Worm (Caenorhabditis elegans) whole organism, L3 larva: ENCODE results near the gene algn-1.

Experiments
- R02D3.7 ChIP-seq: fragments of 150-350 bp; optimal IDR thresholded peaks from 2 replicates; lab custom pipeline; 2014; ENCODE audit warnings: missing biosample characterization, missing genetic modification characterization
- aly-2 ChIP-seq: fragments of 150-350 bp; optimal IDR thresholded peaks from 2 replicates; lab custom pipeline; 2014; ENCODE audit warnings: missing biosample characterization, missing genetic modification characterization
- ama-1 ChIP-seq: fragments of 150-350 bp; optimal IDR thresholded peaks from 2 replicates; lab custom pipeline; 2018
- ceh-16 ChIP-seq: sonication (generic microtip); optimal IDR thresholded peaks from 2 replicates; lab custom pipeline; 2017; ENCODE audit warnings: missing biosample characterization, missing genetic modification characterization
- ceh-82 ChIP-seq: fragments of 150-350 bp; optimal IDR thresholded peaks from 2 replicates; lab custom pipeline; 2014; ENCODE audit warnings: missing biosample characterization, missing genetic modification characterization
- ceh-9 ChIP-seq: sonication (generic microtip); optimal IDR thresholded peaks from 2 replicates; lab custom pipeline; 2018; ENCODE audit warnings: missing biosample characterization, missing genetic modification characterization
- egl-5 ChIP-seq: fragments of 150-350 bp; optimal IDR thresholded peaks from 2 replicates; lab custom pipeline; 2017; ENCODE audit warnings: missing biosample characterization, missing genetic modification reagents, missing genetic modification characterization, inconsistent platforms
- elt-2 ChIP-seq: sonication (generic microtip); optimal IDR thresholded peaks from 2 replicates; lab custom pipeline; 2016; ENCODE audit warnings: missing genetic modification reagents, mild to moderate bottlenecking, missing genetic modification characterization, missing compliant biosample characterization
- eor-1 ChIP-seq, 2 experiments: fragments of 150-350 bp; optimal IDR thresholded peaks; 2 replicates each; lab custom pipeline; 2014 to 2018; ENCODE audit warnings: missing biosample characterization in 2 of 2, missing genetic modification characterization in 2 of 2
- fkh-2 ChIP-seq: fragments of 150-350 bp; optimal IDR thresholded peaks from 2 replicates; lab custom pipeline; 2014; ENCODE audit warnings: missing biosample characterization, missing genetic modification reagents, missing genetic modification characterization
- hmg-11 ChIP-seq: sonication (generic microtip); optimal IDR thresholded peaks from 2 replicates; lab custom pipeline; 2016; ENCODE audit warnings: missing genetic modification characterization, missing compliant biosample characterization
- lin-15B ChIP-seq: fragments of 150-350 bp; optimal IDR thresholded peaks from 2 replicates; lab custom pipeline; 2014; ENCODE audit warnings: missing biosample characterization, missing genetic modification characterization
- lsy-12 ChIP-seq: sonication (generic microtip); optimal IDR thresholded peaks from 2 replicates; lab custom pipeline; 2016; ENCODE audit warnings: mild to moderate bottlenecking, missing genetic modification characterization, missing compliant biosample characterization
- nfya-1 ChIP-seq: sonication (generic microtip); optimal IDR thresholded peaks from 2 replicates; lab custom pipeline; 2017; ENCODE audit warnings: missing genetic modification characterization, mild to moderate bottlenecking, missing compliant biosample characterization, antibody characterized with exemption, moderate library complexity; ENCODE audit not compliant: insufficient read depth
- nhr-12 ChIP-seq: fragments of 150-350 bp; optimal IDR thresholded peaks from 2 replicates; lab custom pipeline; 2014; ENCODE audit warnings: missing biosample characterization, missing genetic modification characterization
- nhr-23 ChIP-seq: fragments of 150-350 bp; optimal IDR thresholded peaks from 2 replicates; lab custom pipeline; 2014; ENCODE audit warnings: missing biosample characterization, missing genetic modification reagents, missing genetic modification characterization
- nhr-237 ChIP-seq: fragments of 150-350 bp; optimal IDR thresholded peaks from 2 replicates; lab custom pipeline; 2014; ENCODE audit warnings: missing biosample characterization, missing genetic modification characterization
- nhr-25 ChIP-seq: sonication (generic microtip); optimal IDR thresholded peaks from 2 replicates; lab custom pipeline; 2017; ENCODE audit warnings: missing biosample characterization, missing genetic modification characterization
- nhr-28 ChIP-seq: fragments of 150-350 bp; optimal IDR thresholded peaks from 2 replicates; lab custom pipeline; 2014; ENCODE audit warnings: missing biosample characterization, missing genetic modification characterization
- nhr-43 ChIP-seq: sonication (generic microtip); optimal IDR thresholded peaks from 2 replicates; lab custom pipeline; 2016; ENCODE audit warnings: mild to moderate bottlenecking, missing genetic modification characterization, missing compliant biosample characterization; ENCODE audit not compliant: poor library complexity, severe bottlenecking
- nhr-67 ChIP-seq: fragments of 150-350 bp; optimal IDR thresholded peaks from 2 replicates; lab custom pipeline; 2014; ENCODE audit warnings: missing biosample characterization, missing genetic modification characterization
- nhr-77 ChIP-seq: fragments of 150-350 bp; optimal IDR thresholded peaks from 2 replicates; lab custom pipeline; 2014; ENCODE audit warnings: missing biosample characterization, missing genetic modification characterization
- pha-4 ChIP-seq: fragments of 150-350 bp; optimal IDR thresholded peaks from 2 replicates; lab custom pipeline; 2014; ENCODE audit warnings: missing biosample characterization, missing genetic modification reagents, missing genetic modification characterization
- pqm-1 ChIP-seq: fragments of 150-350 bp; optimal IDR thresholded peaks from 2 replicates; lab custom pipeline; 2017; ENCODE audit warnings: missing biosample characterization, missing genetic modification characterization, inconsistent platforms
- skn-1 ChIP-seq: fragments of 150-350 bp; optimal IDR thresholded peaks from 2 replicates; lab custom pipeline; 2014; ENCODE audit warnings: missing biosample characterization, missing genetic modification characterization
- snpc-4 ChIP-seq: fragments of 150-350 bp; optimal IDR thresholded peaks from 2 replicates; lab custom pipeline; 2014; ENCODE audit warnings: missing biosample characterization, missing genetic modification characterization
- zag-1 ChIP-seq: fragments of 150-350 bp; optimal IDR thresholded peaks from 2 replicates; lab custom pipeline; 2014; ENCODE audit warnings: missing biosample characterization, missing genetic modification characterization
- ztf-4 ChIP-seq: fragments of 150-350 bp; optimal IDR thresholded peaks from 2 replicates; lab custom pipeline; 2014; ENCODE audit warnings: missing biosample characterization, missing genetic modification characterization

Gene algn-1

DNA sequence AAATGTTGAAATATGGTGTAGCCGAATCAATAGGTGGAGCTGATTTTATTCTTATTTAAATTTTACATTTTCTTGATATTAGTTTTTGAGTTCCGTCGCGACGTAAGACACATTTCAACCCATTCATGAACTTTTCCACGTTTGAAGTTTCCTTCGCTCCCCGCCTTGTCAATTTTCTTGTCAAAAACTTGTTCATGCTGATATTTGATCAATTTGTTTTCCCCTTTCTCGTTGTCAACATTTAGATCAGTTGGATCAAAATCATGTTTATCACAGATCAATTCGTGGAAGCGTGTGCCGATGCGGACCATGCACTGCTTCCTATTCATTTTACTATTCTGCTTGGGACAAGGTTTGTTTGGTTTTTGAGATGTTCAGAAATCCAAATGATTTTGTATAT lies 23.0 kb downstream of the algn-1 start, which contains the start of gene chtb-2:
Gene chtb-2, plus strand, starts transcription at position 301 of the 400 bp plus-strand sequence.
- no peak for TF ChIP-seq ztf-4 (tag; lab: Kevin White, UChicago)
- TF ChIP-seq nhr-12 (tag; lab: Kevin White, UChicago) = no peak
- no peak for TF ChIP-seq nhr-28 (tag; lab: Kevin White, UChicago)
- TF ChIP-seq nhr-43 (tag; lab: Kevin White, UChicago) = no peak
- TF ChIP-seq R02D3.7 (tag; lab: Kevin White, UChicago) = no peak
- no peak for TF ChIP-seq ama-1
- TF ChIP-seq aly-2 (tag; lab: Kevin White, UChicago) = no peak
- no peak for TF ChIP-seq elt-2 (tag; lab: Kevin White, UChicago)

DNA sequence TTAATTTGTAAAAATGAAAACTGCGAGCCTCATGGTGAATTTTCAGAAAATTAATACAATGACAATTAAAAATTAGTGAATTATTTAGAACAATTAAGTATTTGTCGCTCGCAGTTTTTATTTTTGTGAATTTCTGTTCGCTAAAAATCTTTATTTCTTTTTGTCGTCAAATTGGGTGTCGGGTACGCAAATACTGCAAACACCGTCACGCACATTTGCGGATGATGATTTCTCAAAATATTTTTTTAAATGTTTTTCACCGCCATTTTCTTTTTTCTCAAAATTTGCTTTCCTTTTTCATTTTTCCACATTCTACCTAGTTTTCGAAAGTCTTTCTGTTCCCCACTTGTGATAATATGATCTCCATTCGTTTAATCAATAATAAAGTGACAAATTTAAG lies 29.0 kb downstream of the algn-1 start:
- TF ChIP-seq skn-1 (tag; lab: Kevin White, UChicago) = peak; percentile 98
- TF ChIP-seq ceh-16 (tag; lab: Kevin White, UChicago) = no peak
- TF ChIP-seq R02D3.7 (tag; lab: Kevin White, UChicago) = peak; percentile 10
- TF ChIP-seq nhr-237 (tag; lab: Kevin White, UChicago) = no peak
- no peak for TF ChIP-seq ceh-82 (tag; lab: Kevin White, UChicago)
- TF ChIP-seq pha-4 (tag; lab: Kevin White, UChicago) = peak; percentile 58
- TF ChIP-seq nhr-23 = peak; percentile 41
- peak; percentile 7 for TF ChIP-seq snpc-4 (tag; lab: Kevin White, UChicago)
- peak; percentile 24 for TF ChIP-seq nhr-43 (tag; lab: Kevin White, UChicago)
- peak; percentile 62 for TF ChIP-seq nfya-1 (tag; lab: Kevin White, UChicago)
- peak; percentile 13 for TF ChIP-seq elt-2 (tag; lab: Kevin White, UChicago)
- no peak for TF ChIP-seq nhr-12 (tag; lab: Kevin White, UChicago)
- TF ChIP-seq lin-15B = peak; percentile 39

DNA sequence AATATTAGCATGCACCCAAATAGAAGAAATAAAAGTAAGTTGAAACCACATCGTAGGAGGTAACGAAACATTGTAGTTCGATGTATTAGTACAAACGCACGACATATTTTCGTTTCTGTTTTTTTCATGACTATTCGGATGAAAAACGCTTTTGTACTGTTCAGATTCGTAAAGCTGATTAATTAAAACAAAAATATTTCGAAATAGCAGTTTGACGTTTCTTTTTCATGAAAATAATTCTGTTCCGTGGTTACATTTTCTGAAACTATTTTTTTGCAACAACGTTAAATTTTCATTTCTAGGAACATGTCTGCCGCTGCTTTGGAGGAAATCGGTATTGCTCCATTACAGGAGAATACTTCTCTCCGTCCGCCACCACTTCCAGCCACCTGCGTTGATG lies 29.6 kb downstream of the algn-1 start, which contains the start of gene rpt-3:
Gene rpt-3, plus strand, starts transcription at position 301 of the 400 bp plus-strand sequence.
- no peak for TF ChIP-seq nhr-67 (tag; lab: Kevin White, UChicago)
- no peak for TF ChIP-seq nhr-23
- TF ChIP-seq ceh-9 (tag; lab: Kevin White, UChicago) = no peak
- TF ChIP-seq snpc-4 (tag; lab: Kevin White, UChicago) = no peak
- no peak for TF ChIP-seq nhr-25 (tag; lab: Kevin White, UChicago)
- TF ChIP-seq ceh-16 (tag; lab: Kevin White, UChicago) = no peak
- TF ChIP-seq nhr-77 = no peak
- TF ChIP-seq nhr-28 (tag; lab: Kevin White, UChicago) = no peak

DNA sequence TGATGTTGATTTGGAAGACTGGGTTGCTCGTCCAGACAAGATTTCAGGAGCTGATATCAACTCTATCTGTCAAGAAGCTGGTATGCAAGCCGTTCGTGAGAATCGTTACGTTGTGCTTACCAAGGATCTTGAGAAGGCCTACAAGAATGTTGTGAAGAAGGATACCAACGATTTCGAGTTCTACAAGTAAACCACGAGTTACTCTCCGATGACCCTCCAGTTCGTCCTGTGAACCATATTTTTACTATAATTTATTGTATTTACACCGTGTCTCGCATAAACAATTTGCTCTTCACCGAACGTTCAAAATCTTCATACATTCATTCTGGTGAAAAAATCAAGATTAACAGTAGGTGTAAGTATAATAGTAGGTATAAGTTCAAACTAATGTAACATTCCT lies 31.1 kb downstream of the algn-1 start:
- TF ChIP-seq pha-4 (tag; lab: Kevin White, UChicago) = no peak
- TF ChIP-seq skn-1 (tag; lab: Kevin White, UChicago) = no peak

DNA sequence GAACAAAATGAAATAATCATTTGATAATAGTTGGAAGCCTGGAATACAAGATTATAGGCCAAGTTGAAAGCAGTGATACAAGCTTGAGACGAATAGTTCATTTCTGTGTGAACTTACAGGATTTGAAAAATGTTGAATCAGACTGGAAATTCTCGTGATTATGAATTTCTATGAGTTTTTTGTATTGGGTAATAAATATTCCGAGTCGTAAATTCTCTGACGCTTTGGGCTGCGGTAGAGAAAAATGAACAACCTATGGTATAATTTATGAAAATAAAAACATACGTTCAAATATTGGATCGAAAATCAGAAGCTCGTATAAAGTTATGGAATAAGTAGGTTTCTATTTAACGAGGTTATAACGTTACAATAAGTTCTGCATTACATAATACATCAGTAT lies 32.9 kb downstream of the algn-1 start, which contains the start of gene srb-11:
Gene srb-11, minus strand, starts transcription at position 101 of the 400 bp plus-strand sequence.
- TF ChIP-seq lsy-12 = no peak
- no peak for TF ChIP-seq egl-5 (tag; lab: Kevin White, UChicago)
- TF ChIP-seq ceh-9 (tag; lab: Kevin White, UChicago) = no peak
- TF ChIP-seq eor-1 (tag; optimal IDR thresholded peaks at IDR 0.05; lab: Kevin White, UChicago) = no peak
- no peak for TF ChIP-seq hmg-11 (tag; lab: Kevin White, UChicago)
- no peak for TF ChIP-seq zag-1 (tag; lab: Kevin White, UChicago)
- no peak for TF ChIP-seq nhr-43 (tag; lab: Kevin White, UChicago)
- TF ChIP-seq nfya-1 (tag; lab: Kevin White, UChicago) = no peak
- no peak for TF ChIP-seq pha-4 (tag; lab: Kevin White, UChicago)

DNA sequence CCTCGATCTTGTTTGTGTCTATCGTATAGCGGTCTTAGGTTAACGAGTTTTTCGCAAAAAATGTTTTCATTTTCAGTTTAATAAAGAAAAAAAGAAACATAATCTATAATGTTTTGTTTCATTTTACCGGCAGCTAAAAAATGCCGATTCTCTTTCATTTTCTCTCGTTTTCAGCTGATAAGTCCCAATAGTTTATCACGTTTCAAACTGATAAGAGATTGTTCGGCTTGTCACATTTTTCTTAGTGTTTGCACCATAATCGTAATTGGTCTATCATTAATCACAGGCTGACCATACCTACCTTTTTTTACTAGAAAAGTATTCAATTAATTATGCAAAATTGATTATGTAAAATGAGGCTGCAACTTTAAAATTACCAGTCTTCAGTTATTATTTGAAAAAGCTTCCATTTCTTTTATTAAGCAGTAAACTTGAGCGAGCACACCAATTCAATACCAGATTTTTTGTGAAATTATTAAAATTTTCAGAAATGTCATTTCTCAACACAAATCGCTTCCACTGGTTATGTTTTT lies 35.3 kb downstream of the algn-1 start, which contains the start of gene F23F12.13:
Gene F23F12.13, plus strand, starts transcription at position 483 of the 533 bp plus-strand sequence.
- TF ChIP-seq fkh-2 (no peak), pha-4 (tag; lab: Kevin White, UChicago) (peak; percentile 23), elt-2 (tag; lab: Kevin White, UChicago) (peak; percentile 85), pqm-1 (tag; lab: Kevin White, UChicago) (peak; percentile 77)
